Worm (Caenorhabditis elegans) whole organism, early embryonic: Measurements from ENCODE around the gene F09C6.12.

ENCODE experiments used
- F13C5.2 ChIP-seq: sonication (generic microtip); optimal IDR thresholded peaks from 2 replicates; lab custom pipeline; 2017; ENCODE audit warnings: mild to moderate bottlenecking, missing genetic modification characterization, inconsistent platforms, missing compliant biosample characterization
- ama-1 ChIP-seq: fragments of 150-350 bp; optimal IDR thresholded peaks from 2 replicates; lab custom pipeline; 2014
- ceh-36 ChIP-seq: sonication (generic microtip); optimal IDR thresholded peaks from 2 replicates; lab custom pipeline; 2016; ENCODE audit warnings: missing genetic modification characterization, inconsistent platforms, missing compliant biosample characterization
- ets-7 ChIP-seq: sonication (generic microtip); optimal IDR thresholded peaks from 2 replicates; lab custom pipeline; 2016; ENCODE audit warnings: missing genotype, missing genetic modification characterization, missing compliant biosample characterization
- flt-1 ChIP-seq: fragments of 200-800 bp; sonication (Bioruptor generic); IDR thresholded peaks from 2 replicates; pipeline ENCODE4 v1.3.6; 2022; ENCODE audit warnings: missing genetic modification characterization, missing compliant biosample characterization
- hmbx-1 ChIP-seq: sonication (generic microtip); optimal IDR thresholded peaks from 2 replicates; lab custom pipeline; 2016; ENCODE audit warnings: mild to moderate bottlenecking, missing genetic modification characterization, missing compliant biosample characterization
- hnd-1 ChIP-seq: sonication (generic microtip); optimal IDR thresholded peaks from 2 replicates; lab custom pipeline; 2016; ENCODE audit warnings: missing genetic modification characterization, missing compliant biosample characterization
- pes-1 ChIP-seq: fragments of 200-800 bp; sonication (Bioruptor generic); IDR thresholded peaks from 2 replicates; pipeline ENCODE4 v1.3.6; 2022; ENCODE audit warnings: missing genetic modification reagents, missing genetic modification characterization, missing compliant biosample characterization
- scrt-1 ChIP-seq: fragments of 200-800 bp; sonication (Bioruptor generic); IDR thresholded peaks from 2 replicates; pipeline ENCODE4 v1.3.6; 2022; ENCODE audit warnings: missing genetic modification characterization, missing compliant biosample characterization
- tbx-11 ChIP-seq: fragments of 200-800 bp; sonication (Bioruptor generic); IDR thresholded peaks from 2 replicates; pipeline ENCODE4 v1.3.6; 2022; ENCODE audit warnings: missing genetic modification characterization, missing compliant biosample characterization
- tra-4 ChIP-seq: sonication (generic microtip); optimal IDR thresholded peaks from 2 replicates; lab custom pipeline; 2017; ENCODE audit warnings: missing genetic modification characterization, missing compliant biosample characterization

DNA sequence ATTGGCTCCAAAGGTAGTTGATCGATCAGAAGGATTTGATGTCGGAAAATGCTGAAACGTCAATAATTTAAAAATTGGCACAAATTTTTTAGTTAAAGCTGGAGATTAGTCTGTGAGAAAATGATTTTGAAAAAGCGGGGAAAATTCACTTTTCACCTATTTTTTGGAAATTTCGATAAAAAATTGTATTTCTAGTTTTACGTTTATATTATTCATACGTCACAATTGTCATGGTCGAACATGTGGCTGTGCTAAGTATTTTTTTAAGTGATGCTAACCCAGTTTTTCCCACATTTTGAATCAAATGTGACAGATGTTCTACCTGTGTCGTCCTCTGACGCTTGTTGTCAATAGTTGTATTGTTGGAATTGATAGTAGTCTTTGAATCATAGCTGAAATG, 3.1 kb upstream of the F09C6.12 start:
- no peak for TF ChIP-seq ceh-36
- TF ChIP-seq F13C5.2 (tag; lab: Kevin White, UChicago): no peak
- TF ChIP-seq ama-1 (lab: Kevin White, UChicago): no peak
- TF ChIP-seq scrt-1: no peak
- no peak for TF ChIP-seq hnd-1
- no peak for TF ChIP-seq tra-4 (tag; lab: Kevin White, UChicago)
- TF ChIP-seq flt-1 (GFP tag; lab: Robert Waterston, UW): no peak
- TF ChIP-seq pes-1: no peak
- TF ChIP-seq ets-7 (tag; lab: Kevin White, UChicago): no peak
- no peak for TF ChIP-seq hmbx-1 (tag; lab: Kevin White, UChicago)
- TF ChIP-seq tbx-11 (GFP tag; lab: Robert Waterston, UW): no peak
